Worm (Caenorhabditis elegans): ENCODE results near the gene ssp-35.

Gene ssp-35

ce11 chrV:12241126-12241525, 22.5 kb downstream of the ssp-35 start, which contains the start of gene ttr-22:
ttr-22 (plus strand) TSS chrV:12241426.
- TF ChIP-seq nhr-237 (tag; optimal IDR thresholded peaks at IDR 0.05) (no peak), pha-4 (tag; optimal IDR thresholded peaks at IDR 0.05) (no peak), sem-2 (GFP tag; optimal IDR thresholded peaks at IDR 0.05) (no peak), snpc-4 (tag; optimal IDR thresholded peaks at IDR 0.05) (no peak), lin-32 (GFP tag; optimal IDR thresholded peaks at IDR 0.05) (no peak), ceh-39 (tag; optimal IDR thresholded peaks at IDR 0.05) (no peak), flh-1 (GFP tag; optimal IDR thresholded peaks at IDR 0.05) (no peak), ces-1 (GFP tag; optimal IDR thresholded peaks at IDR 0.05) (no peak), hlh-1 (tag; optimal IDR thresholded peaks at IDR 0.05) (no peak), ceh-43 (GFP tag; optimal IDR thresholded peaks at IDR 0.05) (no peak), blmp-1 (tag; optimal IDR thresholded peaks at IDR 0.05) (no peak), elt-1 (tag; optimal IDR thresholded peaks at IDR 0.05; ENCODE audit: borderline replicate concordance, insufficient read depth) (no peak), ztf-11 (tag; optimal IDR thresholded peaks at IDR 0.05) (no peak), zip-8 (tag; optimal IDR thresholded peaks at IDR 0.05) (no peak), tbx-8 (GFP tag; optimal IDR thresholded peaks at IDR 0.05) (no peak), bed-3 (GFP tag; optimal IDR thresholded peaks at IDR 0.05) (no peak), nhr-28 (tag; optimal IDR thresholded peaks at IDR 0.05) (no peak), unc-62 (GFP tag; optimal IDR thresholded peaks at IDR 0.05) (no peak), M03D4.4 (tag; optimal IDR thresholded peaks at IDR 0.05) (no peak)

- TF ChIP-seq unc-120 (tag; optimal IDR thresholded peaks at IDR 0.05; ENCODE audit: poor library complexity, severe bottlenecking) (peak; percentile 35), hlh-1 (tag; optimal IDR thresholded peaks at IDR 0.05) (peak; percentile 81), unc-62 (GFP tag; optimal IDR thresholded peaks at IDR 0.05) (no peak)
Observed at ce11 chrV:12235502-12235901, 28.1 kb downstream of the ssp-35 start.

ce11 chrV:12234293-12235004, 29.2 kb downstream of the ssp-35 start, which contains the start of gene myo-3:
myo-3 (minus strand) TSS chrV:12234343.
- TF ChIP-seq unc-62 (GFP tag; optimal IDR thresholded peaks at IDR 0.05) (no peak), hlh-1 (tag; optimal IDR thresholded peaks at IDR 0.05) (peak; percentile 67), unc-120 (tag; optimal IDR thresholded peaks at IDR 0.05; ENCODE audit: poor library complexity, severe bottlenecking) (peak; percentile 79)

DNA sequence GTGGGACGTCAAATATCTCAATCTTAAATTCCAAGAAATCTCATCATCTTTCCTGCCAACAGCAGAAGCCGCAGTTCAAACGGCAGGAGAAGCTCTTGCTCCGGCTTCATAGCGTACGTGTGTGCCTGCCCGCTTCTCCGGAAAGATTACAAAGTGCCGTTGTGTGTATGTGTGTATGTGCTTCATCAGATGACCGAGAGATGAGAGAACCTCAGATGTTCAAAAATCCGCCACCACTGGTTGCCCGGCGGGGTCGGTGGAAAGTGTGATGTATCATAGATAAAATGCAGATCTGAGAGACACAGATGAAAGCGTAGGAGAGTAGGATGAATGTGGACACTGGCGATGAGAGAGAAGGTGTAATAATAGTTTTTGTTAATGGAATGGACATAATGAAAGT, 30.2 kb downstream of the ssp-35 start:
- TF ChIP-seq unc-120 (tag; optimal IDR thresholded peaks at IDR 0.05; ENCODE audit: poor library complexity, severe bottlenecking) (peak; percentile 75), nhr-2 (tag; optimal IDR thresholded peaks at IDR 0.05) (no peak), bed-3 (GFP tag; optimal IDR thresholded peaks at IDR 0.05) (no peak), hlh-1 (tag; optimal IDR thresholded peaks at IDR 0.05) (peak; percentile 82), mls-2 (tag; optimal IDR thresholded peaks at IDR 0.05) (no peak), nhr-76 (tag; optimal IDR thresholded peaks at IDR 0.05) (no peak), mab-5 (tag; optimal IDR thresholded peaks at IDR 0.05) (no peak), ces-1 (GFP tag; optimal IDR thresholded peaks at IDR 0.05) (no peak), tbx-8 (GFP tag; optimal IDR thresholded peaks at IDR 0.05) (no peak), lin-13 (tag; optimal IDR thresholded peaks at IDR 0.05) (no peak), elt-3 (tag; optimal IDR thresholded peaks at IDR 0.05) (no peak), ceh-39 (tag; optimal IDR thresholded peaks at IDR 0.05) (no peak), M03D4.4 (tag; optimal IDR thresholded peaks at IDR 0.05) (no peak), lsy-2 (tag; optimal IDR thresholded peaks at IDR 0.05) (no peak), ztf-11 (tag; optimal IDR thresholded peaks at IDR 0.05) (no peak), pha-4 (tag; optimal IDR thresholded peaks at IDR 0.05) (no peak), nhr-237 (tag; optimal IDR thresholded peaks at IDR 0.05) (no peak), nhr-12 (tag; optimal IDR thresholded peaks at IDR 0.05) (no peak), zip-8 (tag; optimal IDR thresholded peaks at IDR 0.05) (no peak), sptf-1 (tag; optimal IDR thresholded peaks at IDR 0.05) (no peak), unc-62 (GFP tag; optimal IDR thresholded peaks at IDR 0.05) (peak; percentile 36), ceh-83 (GFP tag; optimal IDR thresholded peaks at IDR 0.05) (no peak)
